Fruit fly (Drosophila melanogaster): ENCODE results near the gene GAA1.
A peak's percentile ranks its signal among the peaks of the same experiment; 100 is the strongest.

The GAA1 gene

dm6 chrX:5905446-5905845 is 32.3 kb upstream of the GAA1 start, which contains the start of gene CG4020:
Gene CG4020 (plus strand): TSS chrX:5905746.
- TF ChIP-seq Aef1 (GFP tag; IDR thresholded peaks at IDR 0.05) = no peak
- TF ChIP-seq tup (GFP tag; optimal IDR thresholded peaks at IDR 0.05) = no peak
- TF ChIP-seq ERR (GFP tag; optimal IDR thresholded peaks at IDR 0.05) = no peak
- TF ChIP-seq CG18262 (tag; optimal IDR thresholded peaks at IDR 0.05) = no peak
- no peak for TF ChIP-seq lab (GFP tag; optimal IDR thresholded peaks at IDR 0.05)
- TF ChIP-seq sob (GFP tag; IDR thresholded peaks at IDR 0.05) = no peak
- TF ChIP-seq Drgx (GFP tag; IDR thresholded peaks at IDR 0.05) = no peak
- no peak for TF ChIP-seq ind (GFP tag; optimal IDR thresholded peaks at IDR 0.05)
- TF ChIP-seq gem (tag; optimal IDR thresholded peaks at IDR 0.05) = no peak
- no peak for TF ChIP-seq CG2202 (tag; optimal IDR thresholded peaks at IDR 0.05)
- no peak for TF ChIP-seq Oaz (GFP tag; IDR thresholded peaks at IDR 0.05)
- TF ChIP-seq sna (GFP tag; IDR thresholded peaks at IDR 0.05; ENCODE audit: partially characterized antibody) = no peak
- TF ChIP-seq CG17359 (tag; optimal IDR thresholded peaks at IDR 0.05) = no peak
- no peak for TF ChIP-seq lola (GFP tag; optimal IDR thresholded peaks at IDR 0.05)
- TF ChIP-seq CG8765 (GFP tag; IDR thresholded peaks at IDR 0.05) = no peak
- TF ChIP-seq shn (GFP tag; optimal IDR thresholded peaks at IDR 0.05) = no peak

dm6 chrX:5905086-5905400 is 31.9 kb upstream of the GAA1 start:
- TF ChIP-seq CG1647 (GFP tag; optimal IDR thresholded peaks at IDR 0.05) (no peak), dati (GFP tag; IDR thresholded peaks at IDR 0.05) (no peak), vfl (GFP tag; optimal IDR thresholded peaks at IDR 0.05) (no peak), ranshi (GFP tag; IDR thresholded peaks at IDR 0.05) (no peak), CG5953 (GFP tag; IDR thresholded peaks at IDR 0.05) (0 out of 2 replicates have a peak, but pooled peaks have one; percentile 13), CG12769 (tag; optimal IDR thresholded peaks at IDR 0.05) (no peak), CG4282 (GFP tag; optimal IDR thresholded peaks at IDR 0.05) (no peak), CG6254 (GFP tag; optimal IDR thresholded peaks at IDR 0.05) (peak; percentile 10), Taf1 (GFP tag; IDR thresholded peaks at IDR 0.05) (no peak), lab (GFP tag; optimal IDR thresholded peaks at IDR 0.05) (no peak), Ets65A (GFP tag) (no peak), ken (GFP tag; IDR thresholded peaks at IDR 0.05) (no peak), Drgx (GFP tag; IDR thresholded peaks at IDR 0.05) (peak; percentile 51), CG11247 (GFP tag; IDR thresholded peaks at IDR 0.05) (no peak), Hr39 (optimal IDR thresholded peaks at IDR 0.05) (peak; percentile 89), CG15601 (tag; optimal IDR thresholded peaks at IDR 0.05) (no peak), CG10274 (GFP tag; optimal IDR thresholded peaks at IDR 0.05) (no peak), CG4424 (GFP tag; optimal IDR thresholded peaks at IDR 0.05) (peak; percentile 9), Elba2 (GFP tag; optimal IDR thresholded peaks at IDR 0.05) (no peak), disco-r (GFP tag; optimal IDR thresholded peaks at IDR 0.05) (no peak), Dip3 (GFP tag; optimal IDR thresholded peaks at IDR 0.05) (no peak), CG18262 (tag; optimal IDR thresholded peaks at IDR 0.05) (peak; percentile 34), Fer2 (tag; optimal IDR thresholded peaks at IDR 0.05) (no peak), CG1832 (GFP tag; optimal IDR thresholded peaks at IDR 0.05) (peak; percentile 30), HHEX (GFP tag; optimal IDR thresholded peaks at IDR 0.05) (no peak), bsh (GFP tag; optimal IDR thresholded peaks at IDR 0.05) (peak in 1 of 2 experiments; percentile 31), nau (GFP tag; optimal IDR thresholded peaks at IDR 0.05) (no peak), Spps (tag; optimal IDR thresholded peaks at IDR 0.05) (no peak), pita (GFP tag; optimal IDR thresholded peaks at IDR 0.05) (no peak), ewg (GFP tag; optimal IDR thresholded peaks at IDR 0.05) (peak; percentile 2), CG9437 (GFP tag; optimal IDR thresholded peaks at IDR 0.05) (no peak), ttk (GFP tag; IDR thresholded peaks at IDR 0.05) (no peak), CG2712 (tag; optimal IDR thresholded peaks at IDR 0.05) (peak; percentile 21), Hr51 (GFP tag; optimal IDR thresholded peaks at IDR 0.05) (no peak), bcd (GFP tag; optimal IDR thresholded peaks at IDR 0.05) (no peak), CG31441 (GFP tag; IDR thresholded peaks at IDR 0.05) (no peak), Blimp-1 (GFP tag; optimal IDR thresholded peaks at IDR 0.05) (peak; percentile 3), nerfin-1 (tag; optimal IDR thresholded peaks at IDR 0.05) (no peak)

All from whole organism, embryonic.